Fruit fly (Drosophila melanogaster): Measurements from ENCODE around the gene tal-1A.

Gene tal-1A

DNA sequence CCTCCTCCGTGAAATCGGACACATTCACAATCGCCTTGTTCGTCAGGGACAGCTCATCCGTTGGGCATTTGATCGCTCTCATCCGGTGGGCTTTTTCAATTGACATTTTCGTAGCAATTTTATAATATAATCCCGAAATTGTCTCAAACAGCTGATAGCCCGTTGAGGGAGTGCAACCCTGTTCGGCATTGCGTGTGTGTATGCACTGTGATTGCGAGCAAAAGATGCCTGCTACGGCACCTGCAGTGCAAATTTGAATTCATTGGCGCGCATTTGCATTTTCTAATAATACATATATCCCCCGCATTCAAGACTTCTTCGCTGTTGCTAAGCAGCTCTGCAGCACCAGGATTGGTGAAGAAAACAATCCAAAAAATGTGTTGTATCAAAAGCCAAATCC is 24.9 kb downstream of the tal-1A start, which contains the start of gene Nsf2 (continued):
- TF ChIP-seq dati (GFP tag; IDR thresholded peaks at IDR 0.05) = no peak
- no peak; the same call in 1 of the 2 replicates for TF ChIP-seq ttk (GFP tag; IDR thresholded peaks at IDR 0.05)
- TF ChIP-seq CG8924 (tag; optimal IDR thresholded peaks at IDR 0.05) = peak; percentile 5
- TF ChIP-seq Abd-B (GFP tag; optimal IDR thresholded peaks at IDR 0.05) = peak; percentile 33
- no peak for TF ChIP-seq CG10431 (GFP tag; optimal IDR thresholded peaks at IDR 0.05)
- peak; percentile 82 for TF ChIP-seq HLHmδ (GFP tag; optimal IDR thresholded peaks at IDR 0.05)
- peak; percentile 12 for TF ChIP-seq zen (tag; optimal IDR thresholded peaks at IDR 0.05)
- TF ChIP-seq CG4617 (GFP tag; optimal IDR thresholded peaks at IDR 0.05; ENCODE audit: borderline replicate concordance) = peak; percentile 86
- no peak for TF ChIP-seq CG8765 (GFP tag; IDR thresholded peaks at IDR 0.05)
- 0 out of 3 replicates have a peak, but pooled peaks have one; percentile 26 for TF ChIP-seq Doc3 (GFP tag; IDR thresholded peaks at IDR 0.05; ENCODE audit: partially characterized antibody)
- TF ChIP-seq Mad (GFP tag; optimal IDR thresholded peaks at IDR 0.05) = no peak
- TF ChIP-seq Rfx (GFP tag; IDR thresholded peaks at IDR 0.05) = peak; percentile 42; the same call in 1 of the 2 replicates
- TF ChIP-seq unpg (GFP tag; optimal IDR thresholded peaks at IDR 0.05) = no peak
- TF ChIP-seq sc (optimal IDR thresholded peaks at IDR 0.05) = no peak
- no peak for TF ChIP-seq sc (GFP tag; optimal IDR thresholded peaks at IDR 0.05)
- no peak for TF ChIP-seq Ada2b (GFP tag; IDR thresholded peaks at IDR 0.05)
- TF ChIP-seq YL-1 (GFP tag; optimal IDR thresholded peaks at IDR 0.05) = peak; percentile 84
- no peak for TF ChIP-seq CG8089 (GFP tag; optimal IDR thresholded peaks at IDR 0.05)
- peak; percentile 31 for TF ChIP-seq gro (GFP tag; optimal IDR thresholded peaks at IDR 0.05)
- TF ChIP-seq CG14710 (tag; optimal IDR thresholded peaks at IDR 0.05) = peak; percentile 66
- peak; percentile 4 for TF ChIP-seq CG9437 (GFP tag; optimal IDR thresholded peaks at IDR 0.05)
- no peak for TF ChIP-seq vfl (GFP tag; optimal IDR thresholded peaks at IDR 0.05)
- no peak for TF ChIP-seq nerfin-1 (tag; optimal IDR thresholded peaks at IDR 0.05)
- TF ChIP-seq CG9609 (GFP tag; optimal IDR thresholded peaks at IDR 0.05) = no peak
- no peak for TF ChIP-seq CG5245 (GFP tag; optimal IDR thresholded peaks at IDR 0.05)
- peak; percentile 51; the same call in 1 of the 2 replicates for TF ChIP-seq CG13287 (GFP tag; IDR thresholded peaks at IDR 0.05; ENCODE audit: partially characterized antibody)
- peak; percentile 56 for TF ChIP-seq Ets97D (GFP tag; optimal IDR thresholded peaks at IDR 0.05)
- TF ChIP-seq CG5180 (GFP tag; optimal IDR thresholded peaks at IDR 0.05) = no peak
- TF ChIP-seq CG9817 (tag; optimal IDR thresholded peaks at IDR 0.05) = no peak
- peak; percentile 12 for TF ChIP-seq CG13424 (tag; optimal IDR thresholded peaks at IDR 0.05)
- no peak for TF ChIP-seq CG17802 (tag; optimal IDR thresholded peaks at IDR 0.05)
- peak; percentile 70 for TF ChIP-seq cg (GFP tag; optimal IDR thresholded peaks at IDR 0.05)
- TF ChIP-seq nmo (GFP tag; optimal IDR thresholded peaks at IDR 0.05) = peak; percentile 46
- peak; percentile 99 for TF ChIP-seq CG2116 (GFP tag; optimal IDR thresholded peaks at IDR 0.05)
- TF ChIP-seq schlank (tag; optimal IDR thresholded peaks at IDR 0.05) = no peak
- TF ChIP-seq CG16779 (GFP tag; IDR thresholded peaks at IDR 0.05) = no peak
- no peak for TF ChIP-seq ftz-f1 (GFP tag; optimal IDR thresholded peaks at IDR 0.05)
- no peak for TF ChIP-seq zen2 (GFP tag; IDR thresholded peaks at IDR 0.05; ENCODE audit: partially characterized antibody)
- TF ChIP-seq CG2678 (tag; optimal IDR thresholded peaks at IDR 0.05) = no peak
- TF ChIP-seq Oaz (GFP tag; IDR thresholded peaks at IDR 0.05) = no peak
- peak; percentile 96 to 99 for TF ChIP-seq crp (GFP tag; optimal IDR thresholded peaks at IDR 0.05)
- peak; percentile 59; the same call in 2 of the 3 replicates for TF ChIP-seq CG6791 (GFP tag; IDR thresholded peaks at IDR 0.05; ENCODE audit: partially characterized antibody)
- TF ChIP-seq CG7271 (tag; optimal IDR thresholded peaks at IDR 0.05) = no peak
- TF ChIP-seq Lhr (GFP tag; optimal IDR thresholded peaks at IDR 0.05) = peak; percentile 27
- no peak for TF ChIP-seq BtbVII (GFP tag; optimal IDR thresholded peaks at IDR 0.05)
- peak; percentile 30 for TF ChIP-seq CG9727 (GFP tag; optimal IDR thresholded peaks at IDR 0.05)
- peak; percentile 90 for TF ChIP-seq Blimp-1 (GFP tag; optimal IDR thresholded peaks at IDR 0.05)
- no peak for TF ChIP-seq pb (GFP tag; optimal IDR thresholded peaks at IDR 0.05)
- TF ChIP-seq CG8359 (GFP tag; optimal IDR thresholded peaks at IDR 0.05; ENCODE audit: borderline replicate concordance) = no peak

Data from whole organism, embryonic.